Worm (Caenorhabditis elegans): Measurements from ENCODE around the gene srw-134.

ce11 chrV:4116071-4116470, 3.7 kb upstream of the srw-134 start, which contains the start of gene T05B4.8:
- no peak for TF ChIP-seq unc-130 (GFP tag; optimal IDR thresholded peaks at IDR 0.05)
- TF ChIP-seq ama-1 (optimal IDR thresholded peaks at IDR 0.05) = no peak
- TF ChIP-seq nhr-76 (tag; optimal IDR thresholded peaks at IDR 0.05) = no peak
- no peak for TF ChIP-seq hlh-11 (tag; optimal IDR thresholded peaks at IDR 0.05)
- TF ChIP-seq nhr-28 (tag; optimal IDR thresholded peaks at IDR 0.05) = no peak
- TF ChIP-seq unc-62 (GFP tag; optimal IDR thresholded peaks at IDR 0.05 in 1 of 2) = no peak
- TF ChIP-seq unc-62 (tag; optimal IDR thresholded peaks at IDR 0.05) = no peak
- no peak for TF ChIP-seq ztf-7 (tag; optimal IDR thresholded peaks at IDR 0.05)
- no peak for TF ChIP-seq ceh-82 (tag; optimal IDR thresholded peaks at IDR 0.05)
- no peak for TF ChIP-seq fos-1 (tag; optimal IDR thresholded peaks at IDR 0.05)
- TF ChIP-seq mep-1 (tag; optimal IDR thresholded peaks at IDR 0.05) = no peak
- TF ChIP-seq egl-27 (tag; optimal IDR thresholded peaks at IDR 0.05) = no peak
- TF ChIP-seq hlh-30 (tag; optimal IDR thresholded peaks at IDR 0.05; ENCODE audit: insufficient read depth) = no peak
